Fruit fly (Drosophila melanogaster) whole organism, pupa: ENCODE data around the gene Lip3.

ENCODE experiments used
- CG10348 ChIP-seq: fragments of 200-800 bp; sonication (Bioruptor generic); IDR thresholded peaks from 2 replicates; pipeline ENCODE4 v1.3.6; 2022; ENCODE audit warnings: missing biosample characterization, missing genetic modification characterization
- CG12605 ChIP-seq: fragments of 200-800 bp; sonication (Bioruptor generic); IDR thresholded peaks from 2 replicates; pipeline ENCODE4 v1.3.6; 2022; ENCODE audit warnings: missing biosample characterization, missing genetic modification characterization
- CG13204 ChIP-seq: fragments of 200-800 bp; sonication (Bioruptor generic); optimal IDR thresholded peaks from 2 replicates; lab custom pipeline; 2018; ENCODE audit warnings: missing biosample characterization, mild to moderate bottlenecking, missing genetic modification characterization, moderate library complexity
- CG14655 ChIP-seq: fragments of 200-800 bp; sonication (Bioruptor generic); optimal IDR thresholded peaks from 3 replicates; lab custom pipeline; 2017; ENCODE audit warnings: mild to moderate bottlenecking, missing biosample characterization, missing genetic modification reagents, missing genetic modification characterization
- CG15710 ChIP-seq: fragments of 200-800 bp; sonication (Bioruptor generic); optimal IDR thresholded peaks from 2 replicates; lab custom pipeline; 2018; ENCODE audit warnings: missing biosample characterization, mild to moderate bottlenecking, missing genetic modification characterization, moderate library complexity
- CG17806 ChIP-seq: fragments of 200-800 bp; sonication (Bioruptor generic); optimal IDR thresholded peaks from 2 replicates; lab custom pipeline; 2018; ENCODE audit warnings: missing biosample characterization, mild to moderate bottlenecking, missing genetic modification characterization, moderate library complexity
- CG32121 ChIP-seq: fragments of 200-800 bp; sonication (Bioruptor generic); IDR thresholded peaks from 2 replicates; pipeline ENCODE4 v1.3.6; 2022; ENCODE audit warnings: missing biosample characterization, missing genetic modification characterization
- CG34367 ChIP-seq: fragments of 200-800 bp; sonication (Bioruptor generic); optimal IDR thresholded peaks from 2 replicates; lab custom pipeline; 2018; ENCODE audit warnings: missing biosample characterization, mild to moderate bottlenecking, missing genetic modification characterization
- CG4496 ChIP-seq: fragments of 200-800 bp; sonication (Bioruptor generic); IDR thresholded peaks from 3 replicates; pipeline ENCODE4 v1.3.6; 2022; ENCODE audit warnings: missing biosample characterization, missing genetic modification characterization
- CG8159 ChIP-seq: fragments of 200-800 bp; sonication (Bioruptor generic); optimal IDR thresholded peaks from 3 replicates; lab custom pipeline; 2018; ENCODE audit warnings: missing biosample characterization, mild to moderate bottlenecking, missing genetic modification characterization, moderate library complexity
- CG9948 ChIP-seq: fragments of 200-800 bp; sonication (Bioruptor generic); optimal IDR thresholded peaks from 2 replicates; lab custom pipeline; 2018; ENCODE audit warnings: missing biosample characterization, mild to moderate bottlenecking, missing genetic modification characterization, moderate library complexity
- D1 ChIP-seq: fragments of 200-800 bp; sonication (Bioruptor generic); optimal IDR thresholded peaks from 2 replicates; lab custom pipeline; 2018; ENCODE audit warnings: missing biosample characterization, mild to moderate bottlenecking, missing genetic modification characterization, moderate library complexity
- EcR ChIP-seq: fragments of 200-800 bp; sonication (Bioruptor generic); optimal IDR thresholded peaks from 3 replicates; lab custom pipeline; 2019; ENCODE audit warnings: missing biosample characterization, missing genetic modification characterization, mild to moderate bottlenecking, moderate library complexity, missing genetic modification reagents
- Ets98B ChIP-seq: fragments of 200-800 bp; sonication (Bioruptor generic); IDR thresholded peaks from 2 replicates; pipeline ENCODE4 v1.3.6; 2022; ENCODE audit warnings: missing biosample characterization, missing genetic modification characterization
- Pif1A ChIP-seq: fragments of 200-800 bp; sonication (Bioruptor generic); optimal IDR thresholded peaks from 3 replicates; lab custom pipeline; 2016; ENCODE audit warnings: missing biosample characterization, missing genetic modification characterization
- Pif1B ChIP-seq: fragments of 200-800 bp; sonication (Bioruptor generic); optimal IDR thresholded peaks from 3 replicates; lab custom pipeline; 2016; ENCODE audit warnings: missing biosample characterization, missing genetic modification characterization
- Snoo ChIP-seq: fragments of 200-800 bp; sonication (Bioruptor generic); optimal IDR thresholded peaks from 3 replicates; lab custom pipeline; 2017; ENCODE audit warnings: missing biosample characterization, mild to moderate bottlenecking, missing genetic modification characterization, inconsistent platforms
- fd96Ca ChIP-seq: fragments of 200-800 bp; sonication (Bioruptor generic); IDR thresholded peaks from 3 replicates; pipeline ENCODE4 v1.3.6; 2022; ENCODE audit warnings: missing biosample characterization, missing genetic modification characterization
- gl ChIP-seq: fragments of 200-800 bp; sonication (Bioruptor generic); optimal IDR thresholded peaks from 2 replicates; lab custom pipeline; 2018; ENCODE audit warnings: missing biosample characterization, mild to moderate bottlenecking, missing genetic modification characterization
- rn ChIP-seq: fragments of 200-800 bp; sonication (Bioruptor generic); IDR thresholded peaks from 2 replicates; pipeline ENCODE4 v1.3.6; 2022; ENCODE audit warnings: missing biosample characterization, missing genetic modification characterization

The Lip3 gene

dm6 chr3R:13371840-13372680 lies at the start of gene Lip3, which contains the start of gene CG34309:
Gene Lip3, minus strand, starts transcription at chr3R:13371904.
Gene CG34309, plus strand, starts transcription at chr3R:13372630.
- TF ChIP-seq CG10348 (no peak), fd96Ca (GFP tag; lab: Robert Waterston, UW) (no peak), CG17806 (tag; lab: Kevin White, UChicago) (peak; percentile 24), Pif1B (GFP tag; lab: Kevin White, UChicago) (no peak), Snoo (peak; percentile 57), CG32121 (GFP tag; lab: Robert Waterston, UW) (no peak), gl (no peak), CG15710 (tag; lab: Kevin White, UChicago) (peak; percentile 23), D1 (tag; lab: Kevin White, UChicago) (no peak), CG9948 (no peak), CG8159 (tag; lab: Kevin White, UChicago) (peak; percentile 28), EcR (GFP tag; lab: Kevin White, UChicago) (no peak)

dm6 chr3R:13419979-13420378 lies 48.3 kb upstream of the Lip3 start, which contains the start of gene Ir87a:
Gene Ir87a, plus strand, starts transcription at chr3R:13420279.
- TF ChIP-seq CG34367 (tag; lab: Kevin White, UChicago) = no peak
- TF ChIP-seq CG9948 = no peak
- no peak for TF ChIP-seq CG14655
- TF ChIP-seq D1 (tag; lab: Kevin White, UChicago) = no peak
- no peak for TF ChIP-seq gl
- TF ChIP-seq CG10348 = no peak
- TF ChIP-seq Pif1A (GFP tag; lab: Kevin White, UChicago) = no peak
- no peak for TF ChIP-seq CG15710 (tag; lab: Kevin White, UChicago)
- no peak for TF ChIP-seq CG4496 (GFP tag; lab: Robert Waterston, UW)
- no peak for TF ChIP-seq CG8159 (tag; lab: Kevin White, UChicago)
- no peak for TF ChIP-seq CG12605 (GFP tag; lab: Robert Waterston, UW)
- TF ChIP-seq CG13204 (GFP tag; lab: Kevin White, UChicago) = no peak

dm6 chr3R:13417067-13417595 lies 45.4 kb upstream of the Lip3 start:
- no peak for TF ChIP-seq CG9948

- TF ChIP-seq CG4496 (GFP tag; lab: Robert Waterston, UW) = 0 out of 3 replicates have a peak, but pooled peaks have one; percentile 19
- no peak for TF ChIP-seq EcR (GFP tag; lab: Kevin White, UChicago)
Observed at dm6 chr3R:13415186-13415585, 43.5 kb upstream of the Lip3 start, which contains the start of gene yellow-e. Gene yellow-e, minus strand, starts transcription at chr3R:13415286.

dm6 chr3R:13412704-13413103 lies 41.0 kb upstream of the Lip3 start:
- TF ChIP-seq Pif1B (GFP tag; lab: Kevin White, UChicago) (no peak), Ets98B (GFP tag; lab: Robert Waterston, UW) (peak; percentile 32), fd96Ca (GFP tag; lab: Robert Waterston, UW) (no peak), rn (GFP tag; lab: Robert Waterston, UW) (no peak), Pif1A (GFP tag; lab: Kevin White, UChicago) (no peak), Snoo (no peak), CG9948 (no peak), CG8159 (tag; lab: Kevin White, UChicago) (no peak), CG17806 (tag; lab: Kevin White, UChicago) (no peak), EcR (GFP tag; lab: Kevin White, UChicago) (no peak), CG14655 (no peak), CG10348 (no peak), D1 (tag; lab: Kevin White, UChicago) (no peak), CG32121 (GFP tag; lab: Robert Waterston, UW) (peak; percentile 18; the same call in 1 of the 2 replicates), CG12605 (GFP tag; lab: Robert Waterston, UW) (no peak), CG34367 (tag; lab: Kevin White, UChicago) (no peak)
- TF ChIP-seq, all 21 proteins: peak for 2

- no peak for TF ChIP-seq CG17806 (tag; lab: Kevin White, UChicago)
- TF ChIP-seq CG8159 (tag; lab: Kevin White, UChicago) = peak; percentile 35
- TF ChIP-seq CG34367 (tag; lab: Kevin White, UChicago) = no peak
- TF ChIP-seq CG4496 (GFP tag; lab: Robert Waterston, UW) = no peak
Observed at dm6 chr3R:13406898-13407297, 35.2 kb upstream of the Lip3 start, which contains the start of gene yellow-e2. Gene yellow-e2, minus strand, starts transcription at chr3R:13406998.

dm6 chr3R:13404841-13405441 lies 33.2 kb upstream of the Lip3 start, which contains the start of gene yellow-e3:
Gene yellow-e3, minus strand, starts transcription at chr3R:13404870.
- TF ChIP-seq CG8159 (tag; lab: Kevin White, UChicago) (no peak), CG13204 (GFP tag; lab: Kevin White, UChicago) (no peak)
